Worm (Caenorhabditis elegans): Measurements from ENCODE around the gene C38C3.4.

DNA sequence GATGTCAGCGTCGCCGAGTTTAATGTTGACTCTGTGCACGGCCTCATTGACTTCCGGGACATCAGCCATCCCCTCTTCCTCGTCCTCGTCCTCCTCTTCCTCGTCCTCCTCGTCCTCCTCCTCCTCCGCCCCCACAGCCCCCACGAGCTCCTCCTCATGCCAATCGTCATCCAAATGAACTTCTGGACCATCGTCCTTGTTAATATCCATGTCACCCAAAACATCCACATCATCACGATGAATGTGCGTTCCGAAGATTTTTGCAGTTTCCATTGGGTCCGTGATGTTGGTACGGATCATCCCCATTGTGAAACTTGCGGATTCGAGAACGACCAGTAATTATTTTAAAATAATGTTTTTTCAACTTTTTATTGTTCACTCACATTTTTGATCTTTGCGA is 47.4 kb upstream of the C38C3.4 start:
- TF ChIP-seq tlf-1 (GFP tag; optimal IDR thresholded peaks at IDR 0.05) = no peak
- no peak for TF ChIP-seq F57A8.1 (GFP tag; optimal IDR thresholded peaks at IDR 0.05)
- no peak for TF ChIP-seq mes-4 (tag; optimal IDR thresholded peaks at IDR 0.05)
- TF ChIP-seq Y53G8AR.9 (GFP tag; conservative IDR thresholded peaks at IDR 0.05) = no peak
- TF ChIP-seq mel-28 (tag; optimal IDR thresholded peaks at IDR 0.05; ENCODE audit: borderline replicate concordance) = no peak
- TF ChIP-seq snpc-4 (GFP tag; optimal IDR thresholded peaks at IDR 0.05) = no peak
- TF ChIP-seq snpc-4 (tag; optimal IDR thresholded peaks at IDR 0.05) = no peak
- TF ChIP-seq dpff-1 (tag; optimal IDR thresholded peaks at IDR 0.05) = no peak
- no peak for TF ChIP-seq snpc-1.3 (tag; optimal IDR thresholded peaks at IDR 0.05; ENCODE audit: insufficient read depth)

Measured in whole organism, young adult.